Worm (Caenorhabditis elegans) whole organism, mixed stage, embryonic: ENCODE data around the gene Y57G11C.20.

ENCODE experiments used
- M03D4.4 ChIP-seq: sonication (generic microtip); optimal IDR thresholded peaks from 2 replicates; lab custom pipeline; 2017; ENCODE audit warnings: mild to moderate bottlenecking, missing genetic modification characterization, missing compliant biosample characterization
- bed-3 ChIP-seq: fragments of 200-800 bp; sonication (Bioruptor generic); optimal IDR thresholded peaks from 3 replicates; lab custom pipeline; 2018; ENCODE audit warnings: mild to moderate bottlenecking, missing genetic modification characterization, moderate library complexity, missing compliant biosample characterization
- ceh-39 ChIP-seq: fragments of 150-350 bp; optimal IDR thresholded peaks from 2 replicates; lab custom pipeline; 2014; ENCODE audit warnings: missing biosample characterization, missing genetic modification characterization
- ceh-43 ChIP-seq: fragments of 200-800 bp; sonication (Bioruptor generic); optimal IDR thresholded peaks from 2 replicates; lab custom pipeline; 2018; ENCODE audit warnings: mild to moderate bottlenecking, missing genetic modification characterization, moderate library complexity, missing compliant biosample characterization
- ceh-83 ChIP-seq: fragments of 200-800 bp; sonication (Bioruptor generic); optimal IDR thresholded peaks from 2 replicates; lab custom pipeline; 2018; ENCODE audit warnings: mild to moderate bottlenecking, missing genetic modification characterization, missing compliant biosample characterization
- ces-1 ChIP-seq: fragments of 150-350 bp; optimal IDR thresholded peaks from 2 replicates; lab custom pipeline; 2014; ENCODE audit warnings: missing biosample characterization, missing genetic modification reagents, missing genetic modification characterization
- cnd-1 ChIP-seq: fragments of 200-800 bp; sonication (Bioruptor generic); optimal IDR thresholded peaks from 2 replicates; lab custom pipeline; 2018; ENCODE audit warnings: mild to moderate bottlenecking, missing genetic modification characterization, missing compliant biosample characterization
- drap-1 ChIP-seq: fragments of 200-800 bp; sonication (Bioruptor generic); optimal IDR thresholded peaks from 3 replicates; lab custom pipeline; 2018; ENCODE audit warnings: mild to moderate bottlenecking, missing genetic modification characterization, missing compliant biosample characterization
- elt-1 ChIP-seq: sonication (generic microtip); optimal IDR thresholded peaks from 2 replicates; lab custom pipeline; 2017; ENCODE audit warnings: missing genetic modification characterization, mild to moderate bottlenecking, missing compliant biosample characterization, antibody characterized with exemption, moderate library complexity, borderline replicate concordance; ENCODE audit not compliant: insufficient read depth
- elt-3 ChIP-seq: fragments of 150-350 bp; optimal IDR thresholded peaks from 2 replicates; lab custom pipeline; 2014; ENCODE audit warnings: missing biosample characterization, missing genetic modification characterization
- flh-1 ChIP-seq: fragments of 200-800 bp; sonication (Bioruptor generic); optimal IDR thresholded peaks from 2 replicates; lab custom pipeline; 2018; ENCODE audit warnings: mild to moderate bottlenecking, missing genetic modification characterization, moderate library complexity, missing compliant biosample characterization
- ham-2 ChIP-seq: fragments of 200-800 bp; sonication (Bioruptor generic); optimal IDR thresholded peaks from 2 replicates; lab custom pipeline; 2018; ENCODE audit warnings: mild to moderate bottlenecking, missing genetic modification characterization, missing compliant biosample characterization
- hlh-1 ChIP-seq: fragments of 150-350 bp; optimal IDR thresholded peaks from 2 replicates; lab custom pipeline; 2014; ENCODE audit warnings: missing biosample characterization, missing genetic modification reagents, missing genetic modification characterization
- lin-13 ChIP-seq: fragments of 150-350 bp; optimal IDR thresholded peaks from 2 replicates; lab custom pipeline; 2014; ENCODE audit warnings: missing biosample characterization, missing genetic modification characterization
- lin-32 ChIP-seq: fragments of 200-800 bp; sonication (Bioruptor generic); optimal IDR thresholded peaks from 2 replicates; lab custom pipeline; 2018; ENCODE audit warnings: mild to moderate bottlenecking, missing genetic modification characterization, missing compliant biosample characterization
- lsy-2 ChIP-seq: fragments of 150-350 bp; optimal IDR thresholded peaks from 2 replicates; lab custom pipeline; 2014; ENCODE audit warnings: missing biosample characterization, missing genetic modification characterization
- mab-5 ChIP-seq: fragments of 150-350 bp; optimal IDR thresholded peaks from 2 replicates; lab custom pipeline; 2014; ENCODE audit warnings: missing biosample characterization, missing genetic modification characterization
- mep-1 ChIP-seq: fragments of 150-350 bp; optimal IDR thresholded peaks from 2 replicates; lab custom pipeline; 2017; ENCODE audit warnings: missing biosample characterization, missing genetic modification reagents, missing genetic modification characterization, inconsistent platforms
- mls-2 ChIP-seq: sonication (generic microtip); optimal IDR thresholded peaks from 2 replicates; lab custom pipeline; 2016; ENCODE audit warnings: mild to moderate bottlenecking, missing genetic modification characterization, moderate library complexity, missing compliant biosample characterization
- nhr-12 ChIP-seq: fragments of 150-350 bp; optimal IDR thresholded peaks from 2 replicates; lab custom pipeline; 2014; ENCODE audit warnings: missing biosample characterization, missing genetic modification characterization
- nhr-2 ChIP-seq: fragments of 150-350 bp; optimal IDR thresholded peaks from 2 replicates; lab custom pipeline; 2014; ENCODE audit warnings: missing biosample characterization, missing genetic modification characterization
- nhr-237 ChIP-seq: fragments of 150-350 bp; optimal IDR thresholded peaks from 2 replicates; lab custom pipeline; 2014; ENCODE audit warnings: missing biosample characterization, missing genetic modification characterization
- nhr-28 ChIP-seq: fragments of 150-350 bp; optimal IDR thresholded peaks from 2 replicates; lab custom pipeline; 2014; ENCODE audit warnings: missing biosample characterization, missing genetic modification characterization
- nhr-76 ChIP-seq: sonication (generic microtip); optimal IDR thresholded peaks from 2 replicates; lab custom pipeline; 2017; ENCODE audit warnings: missing biosample characterization, missing genetic modification characterization
- pha-4 ChIP-seq: fragments of 150-350 bp; optimal IDR thresholded peaks from 2 replicates; lab custom pipeline; 2018; ENCODE audit warnings: missing biosample characterization, missing genetic modification reagents, missing genetic modification characterization
- sem-2 ChIP-seq: fragments of 200-800 bp; sonication (Bioruptor generic); optimal IDR thresholded peaks from 2 replicates; lab custom pipeline; 2018; ENCODE audit warnings: mild to moderate bottlenecking, missing genetic modification characterization, missing compliant biosample characterization
- snpc-4 ChIP-seq: fragments of 150-350 bp; optimal IDR thresholded peaks from 2 replicates; lab custom pipeline; 2014; ENCODE audit warnings: missing biosample characterization, missing genetic modification characterization
- sptf-1 ChIP-seq: sonication (generic microtip); optimal IDR thresholded peaks from 2 replicates; lab custom pipeline; 2017; ENCODE audit warnings: mild to moderate bottlenecking, missing genetic modification characterization, moderate library complexity, missing compliant biosample characterization
- tbx-8 ChIP-seq: fragments of 200-800 bp; sonication (Bioruptor generic); optimal IDR thresholded peaks from 2 replicates; lab custom pipeline; 2018; ENCODE audit warnings: mild to moderate bottlenecking, missing genetic modification characterization, moderate library complexity, missing compliant biosample characterization
- unc-62 ChIP-seq: fragments of 150-350 bp; optimal IDR thresholded peaks from 2 replicates; lab custom pipeline; 2014; ENCODE audit warnings: missing biosample characterization, missing genetic modification reagents, missing genetic modification characterization
- zip-8 ChIP-seq: fragments of 150-350 bp; optimal IDR thresholded peaks from 2 replicates; lab custom pipeline; 2014; ENCODE audit warnings: missing biosample characterization, missing genetic modification characterization
- ztf-11 ChIP-seq: fragments of 150-350 bp; optimal IDR thresholded peaks from 2 replicates; lab custom pipeline; 2014; ENCODE audit warnings: missing biosample characterization, missing genetic modification characterization

The Y57G11C.20 gene

DNA sequence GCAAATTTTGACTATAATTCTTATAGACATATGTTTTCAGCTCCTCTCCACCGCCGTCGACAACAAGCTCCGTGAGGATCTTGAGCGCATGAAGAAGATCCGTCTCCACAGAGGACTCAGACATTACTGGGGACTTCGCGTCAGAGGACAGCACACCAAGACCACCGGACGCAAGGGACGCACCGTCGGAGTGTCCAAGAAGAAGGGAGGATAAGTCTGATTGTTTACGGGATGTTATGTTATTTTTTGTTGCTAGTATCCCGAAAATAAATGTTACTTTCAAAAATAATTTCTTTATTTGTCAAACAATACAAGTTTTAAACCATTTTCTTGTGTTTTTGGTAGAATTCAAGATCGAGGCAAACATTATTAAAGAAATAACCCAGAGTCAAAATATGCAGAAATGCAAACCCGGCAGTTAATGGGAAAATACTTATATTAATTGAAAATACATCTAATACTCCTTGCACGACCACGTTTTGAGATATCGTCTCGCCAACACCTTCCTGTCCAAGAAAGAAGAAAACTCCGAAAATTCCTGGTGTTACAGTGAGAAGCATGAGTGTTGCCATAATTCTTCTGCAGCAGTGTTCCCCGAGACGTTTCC is 16.9 kb upstream of the Y57G11C.20 start:
- TF ChIP-seq flh-1 (GFP tag; lab: Kevin White, UChicago) (no peak), zip-8 (no peak), nhr-237 (tag; lab: Kevin White, UChicago) (no peak), elt-1 (tag; lab: Kevin White, UChicago) (no peak), nhr-28 (no peak), tbx-8 (GFP tag; lab: Kevin White, UChicago) (no peak), sem-2 (GFP tag; lab: Kevin White, UChicago) (no peak), lsy-2 (tag; lab: Kevin White, UChicago) (no peak), M03D4.4 (tag; lab: Kevin White, UChicago) (no peak), ceh-83 (GFP tag; lab: Kevin White, UChicago) (no peak), mab-5 (no peak), ceh-39 (tag; lab: Kevin White, UChicago) (no peak), cnd-1 (tag; lab: Kevin White, UChicago) (no peak), ces-1 (no peak), drap-1 (GFP tag; lab: Kevin White, UChicago) (no peak), mls-2 (tag; lab: Kevin White, UChicago) (no peak), sptf-1 (tag; lab: Kevin White, UChicago) (no peak)

DNA sequence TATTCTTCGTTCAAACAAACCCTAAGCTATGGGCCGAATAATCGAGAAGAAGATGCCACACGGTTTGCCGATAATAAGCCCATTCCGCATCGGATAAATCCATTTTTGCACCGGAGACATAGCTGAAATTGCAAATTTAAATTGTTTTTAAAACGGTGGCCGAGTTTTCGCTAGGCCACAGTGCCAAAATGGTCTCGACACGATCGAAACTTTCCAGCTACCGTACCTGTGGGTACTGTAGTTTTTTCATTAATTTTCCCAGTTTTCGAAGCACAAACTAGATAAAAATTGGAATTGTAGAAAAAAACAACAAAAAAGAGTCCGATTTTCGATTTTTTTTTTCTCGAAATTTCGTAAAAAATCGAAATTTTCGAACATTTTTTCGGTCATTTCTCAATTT is 14.9 kb upstream of the Y57G11C.20 start:
- TF ChIP-seq flh-1 (GFP tag; lab: Kevin White, UChicago) (no peak), sem-2 (GFP tag; lab: Kevin White, UChicago) (no peak), unc-62 (no peak), hlh-1 (tag; lab: Kevin White, UChicago) (no peak), lin-32 (GFP tag; lab: Kevin White, UChicago) (no peak), snpc-4 (tag; lab: Kevin White, UChicago) (no peak), ceh-83 (GFP tag; lab: Kevin White, UChicago) (no peak), nhr-2 (tag; lab: Kevin White, UChicago) (no peak), mls-2 (tag; lab: Kevin White, UChicago) (no peak), drap-1 (GFP tag; lab: Kevin White, UChicago) (no peak), bed-3 (no peak)

ce11 chrIV:14829026-14829425 is 14.1 kb upstream of the Y57G11C.20 start, which contains the start of gene hhat-2:
Gene hhat-2, minus strand, starts transcription at chrIV:14829126.
- no peak for TF ChIP-seq sem-2 (GFP tag; lab: Kevin White, UChicago)
- TF ChIP-seq mls-2 (tag; lab: Kevin White, UChicago) = no peak
- no peak for TF ChIP-seq elt-3 (tag; lab: Kevin White, UChicago)
- no peak for TF ChIP-seq mep-1
- no peak for TF ChIP-seq mab-5
- TF ChIP-seq bed-3 = no peak
- no peak for TF ChIP-seq ham-2 (GFP tag; lab: Kevin White, UChicago)
- TF ChIP-seq ceh-43 = no peak
- no peak for TF ChIP-seq nhr-28
- TF ChIP-seq nhr-2 (tag; lab: Kevin White, UChicago) = no peak
- no peak for TF ChIP-seq nhr-12
- TF ChIP-seq sptf-1 (tag; lab: Kevin White, UChicago) = no peak
- no peak for TF ChIP-seq lin-13
- no peak for TF ChIP-seq pha-4 (tag; lab: Kevin White, UChicago)
- TF ChIP-seq nhr-76 (tag; lab: Kevin White, UChicago) = no peak
- no peak for TF ChIP-seq tbx-8 (GFP tag; lab: Kevin White, UChicago)
- TF ChIP-seq cnd-1 (tag; lab: Kevin White, UChicago) = no peak
- TF ChIP-seq drap-1 (GFP tag; lab: Kevin White, UChicago) = no peak
- TF ChIP-seq lsy-2 (tag; lab: Kevin White, UChicago) = no peak
- TF ChIP-seq lin-32 (GFP tag; lab: Kevin White, UChicago) = no peak

- no peak for TF ChIP-seq cnd-1 (tag; lab: Kevin White, UChicago)
- peak; percentile 15 for TF ChIP-seq sptf-1 (tag; lab: Kevin White, UChicago)
- no peak for TF ChIP-seq ztf-11 (tag; lab: Kevin White, UChicago)
- no peak for TF ChIP-seq snpc-4 (tag; lab: Kevin White, UChicago)
Measured at ce11 chrIV:14833537-14833936, 9.6 kb upstream of the Y57G11C.20 start.
